Fruit fly (Drosophila melanogaster) whole organism, embryonic: ENCODE results near the gene CG46412.

ENCODE experiments used
- Abd-B ChIP-seq: fragments of 200-800 bp; sonication (Bioruptor generic); optimal IDR thresholded peaks from 2 replicates; lab custom pipeline; 2018; ENCODE audit warnings: missing biosample characterization, mild to moderate bottlenecking, missing genetic modification characterization, moderate library complexity
- Awh ChIP-seq: fragments of 200-800 bp; sonication (Bioruptor generic); IDR thresholded peaks from 2 replicates; pipeline ENCODE4, ENCODE4 v1.3.6; 2022; ENCODE audit warnings: missing biosample characterization, missing genetic modification characterization
- Blimp-1 ChIP-seq: fragments of 200-800 bp; sonication (Bioruptor generic); optimal IDR thresholded peaks from 3 replicates; lab custom pipeline; 2018; ENCODE audit warnings: missing biosample characterization, missing genetic modification characterization, mild to moderate bottlenecking, moderate library complexity, missing genetic modification reagents
- CG10462 ChIP-seq: fragments of 200-800 bp; sonication (Bioruptor generic); optimal IDR thresholded peaks from 2 replicates; lab custom pipeline; 2016; ENCODE audit warnings: missing biosample characterization, missing genetic modification characterization
- CG10543 ChIP-seq: fragments of 200-800 bp; sonication (Bioruptor generic); optimal IDR thresholded peaks from 3 replicates; lab custom pipeline; 2017; ENCODE audit warnings: missing biosample characterization, mild to moderate bottlenecking, missing genetic modification characterization, moderate library complexity
- CG15479 ChIP-seq: fragments of 200-800 bp; sonication (Bioruptor generic); optimal IDR thresholded peaks from 3 replicates; lab custom pipeline; 2019; ENCODE audit warnings: missing biosample characterization, mild to moderate bottlenecking, missing genetic modification characterization, moderate library complexity
- CG15514 ChIP-seq: fragments of 200-800 bp; sonication (Bioruptor generic); optimal IDR thresholded peaks from 3 replicates; lab custom pipeline; 2017; ENCODE audit warnings: missing biosample characterization, missing genetic modification characterization, mild to moderate bottlenecking, moderate library complexity, missing genetic modification reagents
- CG15601 ChIP-seq: fragments of 200-800 bp; sonication (Bioruptor generic); optimal IDR thresholded peaks from 3 replicates; lab custom pipeline; 2019; ENCODE audit warnings: missing biosample characterization, mild to moderate bottlenecking, missing genetic modification characterization, moderate library complexity
- CG17186 ChIP-seq: fragments of 200-800 bp; sonication (Bioruptor generic); optimal IDR thresholded peaks from 3 replicates; lab custom pipeline; 2017; ENCODE audit warnings: missing biosample characterization, missing genetic modification reagents, missing genetic modification characterization
- CG17328 ChIP-seq: fragments of 200-800 bp; sonication (Bioruptor generic); IDR thresholded peaks from 2 replicates; pipeline ENCODE4 v1.3.6; 2022; ENCODE audit warnings: missing biosample characterization, missing genetic modification characterization
- CG6175 ChIP-seq: fragments of 200-800 bp; sonication (Bioruptor generic); IDR thresholded peaks from 3 replicates; pipeline ENCODE4 v1.3.6; 2022; ENCODE audit warnings: missing biosample characterization, missing genetic modification characterization
- CG7928 ChIP-seq: fragments of 200-800 bp; sonication (Bioruptor generic); optimal IDR thresholded peaks from 2 replicates; lab custom pipeline; 2017; ENCODE audit warnings: missing biosample characterization, mild to moderate bottlenecking, missing genetic modification characterization
- Camta ChIP-seq: fragments of 200-800 bp; sonication (Bioruptor generic); optimal IDR thresholded peaks from 2 replicates; lab custom pipeline; 2016; ENCODE audit warnings: missing biosample characterization, missing genetic modification characterization
- D ChIP-seq, 2 experiments: fragments of 200-800 bp in 1 of 2; fragments of >200 bp in 1 of 2; sonication (Bioruptor generic) in 1 of 2; optimal IDR thresholded peaks; 2 replicates in 1 of 2; 3 replicates in 1 of 2; lab custom pipeline; 2017; ENCODE audit warnings: mild to moderate bottlenecking in 1 of 2, missing biosample characterization in 1 of 2, missing genetic modification characterization in 1 of 2, missing genetic modification reagents in 1 of 2
- Hr51 ChIP-seq, 2 experiments: fragments of 200-800 bp; sonication (Bioruptor generic); optimal IDR thresholded peaks; 2 replicates in 1 of 2; 3 replicates in 1 of 2; lab custom pipeline; 2016 to 2018; ENCODE audit warnings: missing biosample characterization in 2 of 2, missing genetic modification characterization in 2 of 2, mild to moderate bottlenecking in 1 of 2, moderate library complexity in 1 of 2
- Mes4 ChIP-seq: fragments of 200-800 bp; sonication (Bioruptor generic); optimal IDR thresholded peaks from 2 replicates; lab custom pipeline; 2016; ENCODE audit warnings: missing biosample characterization, missing genetic modification characterization
- Myb ChIP-seq: fragments of 200-800 bp; sonication (Bioruptor generic); optimal IDR thresholded peaks from 2 replicates; lab custom pipeline; 2016; ENCODE audit warnings: missing biosample characterization, missing genetic modification characterization
- NFAT ChIP-seq: fragments of 200-800 bp; sonication (Bioruptor generic); IDR thresholded peaks from 2 replicates; pipeline ENCODE4 v1.3.6; 2022; ENCODE audit warnings: missing biosample characterization, missing genetic modification characterization
- NfI ChIP-seq: fragments of 200-800 bp; sonication (Bioruptor generic); optimal IDR thresholded peaks from 3 replicates; lab custom pipeline; 2018; ENCODE audit warnings: missing biosample characterization, mild to moderate bottlenecking, missing genetic modification characterization, moderate library complexity
- Six4 ChIP-seq: fragments of 200-800 bp; sonication (Bioruptor generic); optimal IDR thresholded peaks from 2 replicates; lab custom pipeline; 2016; ENCODE audit warnings: missing biosample characterization, missing genetic modification characterization
- Sry-δ ChIP-seq: fragments of 200-800 bp; sonication (Bioruptor generic); optimal IDR thresholded peaks from 2 replicates; lab custom pipeline; 2016; ENCODE audit warnings: missing biosample characterization, missing genetic modification characterization
- YL-1 ChIP-seq: fragments of 200-800 bp; sonication (Bioruptor generic); optimal IDR thresholded peaks from 3 replicates; lab custom pipeline; 2017; ENCODE audit warnings: missing biosample characterization, mild to moderate bottlenecking, missing genetic modification characterization
- aop ChIP-seq: fragments of 200-800 bp; sonication (Bioruptor generic); IDR thresholded peaks from 2 replicates; pipeline ENCODE4 v1.3.6; 2022; ENCODE audit warnings: missing biosample characterization, missing genetic modification characterization
- ap ChIP-seq: fragments of 200-800 bp; sonication (Bioruptor generic); IDR thresholded peaks from 2 replicates; pipeline ENCODE4 v1.3.6; 2022; ENCODE audit warnings: missing biosample characterization, missing genetic modification characterization
- bab2 ChIP-seq: fragments of 200-800 bp; sonication (Bioruptor generic); optimal IDR thresholded peaks from 2 replicates; lab custom pipeline; 2016; ENCODE audit warnings: missing biosample characterization, missing genetic modification characterization
- cato ChIP-seq: fragments of 200-800 bp; sonication (Bioruptor generic); optimal IDR thresholded peaks from 2 replicates; lab custom pipeline; 2016; ENCODE audit warnings: missing biosample characterization, missing genetic modification characterization, borderline replicate concordance
- dati ChIP-seq: fragments of 200-800 bp; sonication (Bioruptor generic); IDR thresholded peaks from 2 replicates; pipeline ENCODE4 v1.3.6; 2022; ENCODE audit warnings: missing biosample characterization, missing genetic modification characterization
- dmrt99B ChIP-seq: fragments of 200-800 bp; sonication (Bioruptor generic); optimal IDR thresholded peaks from 2 replicates; lab custom pipeline; 2018; ENCODE audit warnings: missing biosample characterization, mild to moderate bottlenecking, missing genetic modification characterization, moderate library complexity
- emc ChIP-seq: fragments of 200-800 bp; sonication (Bioruptor generic); optimal IDR thresholded peaks from 2 replicates; lab custom pipeline; 2016; ENCODE audit warnings: missing biosample characterization, missing genetic modification characterization
- eve ChIP-seq, 2 experiments: fragments of >200 bp; optimal IDR thresholded peaks; 2 replicates each; lab custom pipeline; 2017; ENCODE audit warnings: missing biosample characterization in 2 of 2, missing genetic modification characterization in 2 of 2
- hb ChIP-seq: fragments of 200-800 bp; sonication (Bioruptor generic); IDR thresholded peaks from 3 replicates; pipeline ENCODE4 v1.3.6; 2022; ENCODE audit warnings: missing biosample characterization, missing genetic modification characterization; ENCODE audit not compliant: partially characterized antibody
- hbn ChIP-seq: fragments of 200-800 bp; sonication (Bioruptor generic); IDR thresholded peaks from 2 replicates; pipeline ENCODE4 v1.3.6; 2022; ENCODE audit warnings: missing biosample characterization, missing genetic modification characterization; ENCODE audit not compliant: partially characterized antibody
- hkb ChIP-seq, 2 experiments: fragments of 200-800 bp in 1 of 2; fragments of >200 bp in 1 of 2; sonication (Bioruptor generic) in 1 of 2; IDR thresholded peaks in 1 of 2; optimal IDR thresholded peaks in 1 of 2; 2 replicates each; pipeline versions ENCODE4 v1.3.6 to Lab custom; 2017 to 2022; ENCODE audit warnings: missing biosample characterization in 1 of 2, missing genetic modification characterization in 1 of 2
- ind ChIP-seq: fragments of 200-800 bp; sonication (Bioruptor generic); optimal IDR thresholded peaks from 3 replicates; lab custom pipeline; 2016; ENCODE audit warnings: missing biosample characterization, missing genetic modification characterization
- insv ChIP-seq, 2 experiments: fragments of 200-800 bp; sonication (Bioruptor generic); optimal IDR thresholded peaks; 3 replicates each; lab custom pipeline; 2016 to 2018; ENCODE audit warnings: missing biosample characterization in 2 of 2, missing genetic modification characterization in 2 of 2
- luna ChIP-seq: fragments of 200-800 bp; sonication (Bioruptor generic); optimal IDR thresholded peaks from 2 replicates; lab custom pipeline; 2016; ENCODE audit warnings: missing biosample characterization, missing genetic modification characterization
- pan ChIP-seq, 4 experiments: fragments of >200 bp in 3 of 4; fragments of 200-800 bp in 1 of 4; sonication (Bioruptor generic) in 1 of 4; optimal IDR thresholded peaks in 3 of 4; IDR thresholded peaks in 1 of 4; 2 replicates each; pipeline versions ENCODE4 v1.3.6 to Lab custom; 2017 to 2022; ENCODE audit warnings: missing biosample characterization in 2 of 4, missing genetic modification characterization in 2 of 4, mixed read lengths in 1 of 4
- pzg ChIP-seq: fragments of 200-800 bp; sonication (Bioruptor generic); optimal IDR thresholded peaks from 3 replicates; lab custom pipeline; 2018; ENCODE audit warnings: missing biosample characterization, mild to moderate bottlenecking, missing genetic modification characterization, moderate library complexity
- zen2 ChIP-seq: fragments of 200-800 bp; sonication (Bioruptor generic); IDR thresholded peaks from 3 replicates; pipeline ENCODE4 v1.3.6; 2022; ENCODE audit warnings: missing biosample characterization, missing genetic modification characterization; ENCODE audit not compliant: partially characterized antibody

Gene CG46412

DNA sequence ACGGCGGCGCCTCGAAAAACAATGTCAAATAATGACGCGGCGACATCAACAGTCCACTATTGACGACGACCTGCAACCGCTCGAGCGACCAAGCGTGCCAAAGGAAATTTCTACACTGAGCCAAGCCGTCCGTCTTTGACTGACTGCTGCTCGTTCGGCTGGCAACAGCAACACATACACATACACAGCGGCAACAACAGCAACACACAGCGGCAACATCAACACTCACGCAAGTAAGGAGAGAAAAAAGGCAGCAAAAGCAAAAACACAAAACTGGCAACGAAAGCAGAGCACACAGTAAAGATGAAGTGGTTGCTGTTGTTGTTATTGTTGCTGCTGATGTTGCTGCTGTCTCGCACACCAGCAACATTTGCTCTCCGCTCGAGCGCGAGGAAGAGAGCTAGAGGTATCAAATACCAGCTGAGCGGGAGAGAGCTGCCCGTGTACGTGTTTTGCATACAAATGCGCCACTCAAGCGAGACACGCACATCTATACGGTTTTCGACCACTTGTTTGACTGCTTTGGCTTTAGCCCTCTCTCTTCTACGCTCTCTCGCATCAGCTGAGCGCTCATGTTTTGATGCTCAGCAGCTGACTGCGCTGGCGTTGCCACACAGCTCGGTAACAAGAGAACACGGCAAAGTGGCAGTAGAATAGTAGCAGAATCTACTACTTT is 10.7 kb downstream of the CG46412 start (continued):
- TF ChIP-seq Abd-B (GFP tag; lab: Kevin White, UChicago) (no peak), Myb (GFP tag; lab: Kevin White, UChicago) (no peak), NfI (GFP tag; lab: Kevin White, UChicago) (peak; percentile 15), CG6175 (GFP tag; lab: Robert Waterston, UW) (peak; percentile 97), ind (GFP tag; lab: Kevin White, UChicago) (no peak), CG15514 (GFP tag; lab: Kevin White, UChicago) (peak; percentile 15), CG15601 (tag; lab: Kevin White, UChicago) (no peak), hbn (GFP tag; lab: Robert Waterston, UW) (peak; percentile 80), CG10543 (GFP tag; lab: Kevin White, UChicago) (peak; percentile 78), Hr51 (GFP tag; optimal IDR thresholded peaks at IDR 0.05; lab: Kevin White, UChicago) (peak in 1 of 2 experiments; percentile 53), bab2 (GFP tag; lab: Kevin White, UChicago) (no peak), Six4 (no peak), ap (GFP tag; lab: Robert Waterston, UW) (no peak), cato (GFP tag; lab: Kevin White, UChicago) (no peak), dati (GFP tag; lab: Robert Waterston, UW) (no peak), pzg (GFP tag; lab: Kevin White, UChicago) (peak; percentile 28), Awh (no peak), Sry-δ (GFP tag; lab: Kevin White, UChicago) (no peak), eve (GFP tag; optimal IDR thresholded peaks at IDR 0.05; lab: Kevin White, UChicago) (no peak), Mes4 (GFP tag; lab: Kevin White, UChicago) (no peak), CG17328 (0 out of 2 replicates have a peak, but pooled peaks have one; percentile 11), emc (GFP tag; lab: Kevin White, UChicago) (no peak), insv (GFP tag; optimal IDR thresholded peaks at IDR 0.05; lab: Kevin White, UChicago) (no peak), hb (GFP tag; lab: Robert Waterston, UW) (no peak), dmrt99B (tag; lab: Kevin White, UChicago) (no peak), CG15479 (GFP tag; lab: Kevin White, UChicago) (peak; percentile 78), YL-1 (GFP tag; lab: Kevin White, UChicago) (peak; percentile 21), luna (GFP tag; lab: Kevin White, UChicago) (no peak), pan (optimal IDR thresholded peaks at IDR 0.05; lab: Kevin White, UChicago) (no peak), pan (GFP tag; optimal IDR thresholded peaks at IDR 0.05 in 1 of 2, IDR thresholded peaks at IDR 0.05 in 1 of 2) (peak in 1 of 2 experiments; percentile 36), hkb (optimal IDR thresholded peaks at IDR 0.05; lab: Kevin White, UChicago) (no peak), hkb (GFP tag; IDR thresholded peaks at IDR 0.05; lab: Robert Waterston, UW) (no peak; the same call in 1 of the 2 replicates), D (optimal IDR thresholded peaks at IDR 0.05; lab: Kevin White, UChicago) (peak; percentile 92), D (GFP tag; optimal IDR thresholded peaks at IDR 0.05; lab: Kevin White, UChicago) (no peak), Blimp-1 (GFP tag; lab: Kevin White, UChicago) (peak; percentile 32), CG10462 (no peak), CG17186 (GFP tag; lab: Kevin White, UChicago) (no peak), NFAT (GFP tag; lab: Robert Waterston, UW) (peak; percentile 61; the same call in 1 of the 2 replicates), zen2 (GFP tag; lab: Robert Waterston, UW) (peak; percentile 95), CG7928 (GFP tag; lab: Kevin White, UChicago) (no peak), Camta (GFP tag; lab: Kevin White, UChicago) (no peak), aop (no peak)
